Fruit fly (Drosophila melanogaster) whole organism, embryonic: Measurements from ENCODE around the gene CG15767.

Source experiments
- Adf1 ChIP-seq: fragments of 200-800 bp; sonication (Bioruptor generic); IDR thresholded peaks from 2 replicates; pipeline ENCODE4 v1.3.6; 2022; ENCODE audit warnings: missing biosample characterization, missing genetic modification characterization
- Bgb ChIP-seq: fragments of 200-800 bp; sonication (Bioruptor generic); IDR thresholded peaks from 2 replicates; pipeline ENCODE4 v1.3.6; 2022; ENCODE audit warnings: missing biosample characterization, missing genetic modification characterization; ENCODE audit not compliant: partially characterized antibody
- CG10565 ChIP-seq: fragments of 200-800 bp; sonication (Bioruptor generic); optimal IDR thresholded peaks from 3 replicates; lab custom pipeline; 2016; ENCODE audit warnings: missing biosample characterization, mild to moderate bottlenecking, missing genetic modification characterization
- CG11085 ChIP-seq: fragments of 200-800 bp; sonication (Bioruptor generic); IDR thresholded peaks from 2 replicates; pipeline ENCODE4 v1.3.6; 2022; ENCODE audit warnings: missing biosample characterization, missing genetic modification characterization
- CG11504 ChIP-seq: fragments of 200-800 bp; sonication (Bioruptor generic); optimal IDR thresholded peaks from 3 replicates; lab custom pipeline; 2019; ENCODE audit warnings: missing biosample characterization, mild to moderate bottlenecking, missing genetic modification characterization, moderate library complexity
- CG11696 ChIP-seq: fragments of 200-800 bp; sonication (Bioruptor generic); IDR thresholded peaks from 2 replicates; pipeline ENCODE4 v1.3.6; 2022; ENCODE audit warnings: missing biosample characterization, missing genetic modification characterization
- CG13775 ChIP-seq: fragments of 200-800 bp; sonication (Bioruptor generic); optimal IDR thresholded peaks from 3 replicates; lab custom pipeline; 2017; ENCODE audit warnings: missing biosample characterization, mild to moderate bottlenecking, missing genetic modification characterization
- CG14014 ChIP-seq: fragments of 200-800 bp; sonication (Bioruptor generic); IDR thresholded peaks from 2 replicates; pipeline ENCODE4 v1.3.6; 2022; ENCODE audit warnings: missing biosample characterization, missing genetic modification characterization
- CG14965 ChIP-seq: fragments of 200-800 bp; sonication (Bioruptor generic); optimal IDR thresholded peaks from 2 replicates; lab custom pipeline; 2016; ENCODE audit warnings: missing biosample characterization, missing genetic modification characterization, borderline replicate concordance
- CG16779 ChIP-seq: fragments of 200-800 bp; sonication (Bioruptor generic); IDR thresholded peaks from 2 replicates; pipeline ENCODE4 v1.3.6; 2022; ENCODE audit warnings: missing biosample characterization, missing genetic modification characterization
- CG16815 ChIP-seq: fragments of 200-800 bp; sonication (Bioruptor generic); optimal IDR thresholded peaks from 3 replicates; lab custom pipeline; 2017; ENCODE audit warnings: missing biosample characterization, mild to moderate bottlenecking, missing genetic modification characterization
- CG17186 ChIP-seq: fragments of 200-800 bp; sonication (Bioruptor generic); optimal IDR thresholded peaks from 3 replicates; lab custom pipeline; 2017; ENCODE audit warnings: missing biosample characterization, missing genetic modification reagents, missing genetic modification characterization
- CG17361 ChIP-seq: fragments of 200-800 bp; sonication (Bioruptor generic); IDR thresholded peaks from 3 replicates; pipeline ENCODE4 v1.3.6; 2022; ENCODE audit warnings: missing biosample characterization, missing genetic modification characterization
- CG17802 ChIP-seq: fragments of 200-800 bp; sonication (Bioruptor generic); optimal IDR thresholded peaks from 2 replicates; lab custom pipeline; 2018; ENCODE audit warnings: missing biosample characterization, mild to moderate bottlenecking, missing genetic modification characterization, moderate library complexity
- CG18262 ChIP-seq: fragments of 200-800 bp; optimal IDR thresholded peaks from 3 replicates; lab custom pipeline; 2019; ENCODE audit warnings: missing biosample characterization, mild to moderate bottlenecking, missing genetic modification characterization, moderate library complexity
- CG30431 ChIP-seq: fragments of 200-800 bp; sonication (Bioruptor generic); optimal IDR thresholded peaks from 2 replicates; lab custom pipeline; 2017; ENCODE audit warnings: missing biosample characterization, missing genetic modification characterization
- CG31365 ChIP-seq: fragments of 200-800 bp; sonication (Bioruptor generic); optimal IDR thresholded peaks from 2 replicates; lab custom pipeline; 2018; ENCODE audit warnings: missing biosample characterization, mild to moderate bottlenecking, missing genetic modification characterization
- CG4282 ChIP-seq: fragments of 200-800 bp; sonication (Bioruptor generic); optimal IDR thresholded peaks from 2 replicates; lab custom pipeline; 2016; ENCODE audit warnings: missing biosample characterization, missing genetic modification characterization
- CG6175 ChIP-seq: fragments of 200-800 bp; sonication (Bioruptor generic); IDR thresholded peaks from 3 replicates; pipeline ENCODE4 v1.3.6; 2022; ENCODE audit warnings: missing biosample characterization, missing genetic modification characterization
- CG8478 ChIP-seq: fragments of >200 bp; optimal IDR thresholded peaks from 2 replicates; lab custom pipeline; 2018
- CG8765 ChIP-seq: fragments of 200-800 bp; sonication (Bioruptor generic); IDR thresholded peaks from 2 replicates; pipeline ENCODE4 v1.3.6; 2022; ENCODE audit warnings: missing biosample characterization, missing genetic modification characterization
- CG9727 ChIP-seq: fragments of 200-800 bp; sonication (Bioruptor generic); optimal IDR thresholded peaks from 3 replicates; lab custom pipeline; 2017; ENCODE audit warnings: missing biosample characterization, mild to moderate bottlenecking, missing genetic modification characterization
- ERR ChIP-seq: fragments of 200-800 bp; sonication (Bioruptor generic); optimal IDR thresholded peaks from 2 replicates; lab custom pipeline; 2016; ENCODE audit warnings: missing biosample characterization, missing genetic modification characterization
- Ets97D ChIP-seq: fragments of 200-800 bp; sonication (Bioruptor generic); optimal IDR thresholded peaks from 3 replicates; lab custom pipeline; 2016; ENCODE audit warnings: missing biosample characterization, missing genetic modification characterization
- HLHmδ ChIP-seq: fragments of 200-800 bp; sonication (Bioruptor generic); optimal IDR thresholded peaks from 2 replicates; lab custom pipeline; 2018; ENCODE audit warnings: missing biosample characterization, mild to moderate bottlenecking, missing genetic modification characterization, moderate library complexity
- HmgZ ChIP-seq: fragments of 200-800 bp; sonication (Bioruptor generic); optimal IDR thresholded peaks from 2 replicates; lab custom pipeline; 2018; ENCODE audit warnings: missing biosample characterization, mild to moderate bottlenecking, missing genetic modification characterization
- Mad ChIP-seq: fragments of 200-800 bp; sonication (Bioruptor generic); optimal IDR thresholded peaks from 2 replicates; lab custom pipeline; 2016; ENCODE audit warnings: missing biosample characterization, missing genetic modification characterization
- Myb ChIP-seq: fragments of 200-800 bp; sonication (Bioruptor generic); optimal IDR thresholded peaks from 2 replicates; lab custom pipeline; 2016; ENCODE audit warnings: missing biosample characterization, missing genetic modification characterization
- NC2α ChIP-seq: fragments of 200-800 bp; sonication (Bioruptor generic); optimal IDR thresholded peaks from 2 replicates; lab custom pipeline; 2016; ENCODE audit warnings: missing biosample characterization, missing genetic modification characterization
- Nf-YC ChIP-seq: fragments of 200-800 bp; optimal IDR thresholded peaks from 3 replicates; lab custom pipeline; 2019; ENCODE audit warnings: missing biosample characterization, mild to moderate bottlenecking, missing genetic modification characterization, moderate library complexity
- Poxn ChIP-seq: fragments of 200-800 bp; sonication (Bioruptor generic); IDR thresholded peaks from 2 replicates; pipeline ENCODE4 v1.3.6; 2022; ENCODE audit warnings: missing biosample characterization, missing genetic modification characterization
- Sin3A ChIP-seq: fragments of >200 bp; optimal IDR thresholded peaks from 2 replicates; lab custom pipeline; 2018
- ap ChIP-seq: fragments of 200-800 bp; sonication (Bioruptor generic); IDR thresholded peaks from 2 replicates; pipeline ENCODE4 v1.3.6; 2022; ENCODE audit warnings: missing biosample characterization, missing genetic modification characterization
- chn ChIP-seq: fragments of 200-800 bp; sonication (Bioruptor generic); optimal IDR thresholded peaks from 2 replicates; lab custom pipeline; 2016; ENCODE audit warnings: missing biosample characterization, missing genetic modification characterization
- gcm ChIP-seq: fragments of 200-800 bp; sonication (Bioruptor generic); optimal IDR thresholded peaks from 2 replicates; lab custom pipeline; 2019; ENCODE audit warnings: missing biosample characterization, mild to moderate bottlenecking, missing genetic modification characterization, moderate library complexity
- hkb ChIP-seq, 2 experiments: fragments of 200-800 bp in 1 of 2; fragments of >200 bp in 1 of 2; sonication (Bioruptor generic) in 1 of 2; IDR thresholded peaks in 1 of 2; optimal IDR thresholded peaks in 1 of 2; 2 replicates each; pipeline versions ENCODE4 v1.3.6 to Lab custom; 2017 to 2022; ENCODE audit warnings: missing biosample characterization in 1 of 2, missing genetic modification characterization in 1 of 2
- jumu ChIP-seq: fragments of 200-800 bp; sonication (Bioruptor generic); optimal IDR thresholded peaks from 3 replicates; lab custom pipeline; 2016; ENCODE audit warnings: missing biosample characterization, missing genetic modification characterization
- lola ChIP-seq, 3 experiments: fragments of >200 bp in 2 of 3; fragments of 200-800 bp in 1 of 3; sonication (Bioruptor generic) in 1 of 3; optimal IDR thresholded peaks; 2 replicates each; lab custom pipeline; 2017 to 2019; ENCODE audit warnings: missing biosample characterization in 3 of 3, missing genetic modification characterization in 3 of 3, mild to moderate bottlenecking in 1 of 3, moderate library complexity in 1 of 3
- org-1 ChIP-seq: fragments of 200-800 bp; sonication (Bioruptor generic); optimal IDR thresholded peaks from 2 replicates; lab custom pipeline; 2017; ENCODE audit warnings: missing biosample characterization, missing genetic modification characterization
- peb ChIP-seq: fragments of 200-800 bp; sonication (Bioruptor generic); IDR thresholded peaks from 2 replicates; pipeline ENCODE4 v1.3.6; 2022; ENCODE audit warnings: missing biosample characterization, missing genetic modification characterization
- pita ChIP-seq: fragments of 200-800 bp; sonication (Bioruptor generic); optimal IDR thresholded peaks from 2 replicates; lab custom pipeline; 2017; ENCODE audit warnings: missing biosample characterization, mild to moderate bottlenecking, missing genetic modification characterization
- sc ChIP-seq, 3 experiments: fragments of >200 bp in 2 of 3; fragments of 200-800 bp in 1 of 3; sonication (Bioruptor generic) in 1 of 3; optimal IDR thresholded peaks; 2 replicates in 2 of 3; 3 replicates in 1 of 3; lab custom pipeline; 2017; ENCODE audit warnings: mild to moderate bottlenecking in 1 of 3, missing biosample characterization in 1 of 3, missing genetic modification characterization in 1 of 3, missing genetic modification reagents in 1 of 3
- sd ChIP-seq: fragments of 200-800 bp; sonication (Bioruptor generic); optimal IDR thresholded peaks from 3 replicates; lab custom pipeline; 2018; ENCODE audit warnings: missing biosample characterization, mild to moderate bottlenecking, missing genetic modification characterization, moderate library complexity
- slp2 ChIP-seq: fragments of 200-800 bp; sonication (Bioruptor generic); optimal IDR thresholded peaks from 2 replicates; lab custom pipeline; 2016; ENCODE audit warnings: missing biosample characterization, missing genetic modification characterization
- sna ChIP-seq: fragments of 200-800 bp; sonication (Bioruptor generic); IDR thresholded peaks from 2 replicates; pipeline ENCODE4 v1.3.6; 2022; ENCODE audit warnings: missing biosample characterization, missing genetic modification characterization; ENCODE audit not compliant: partially characterized antibody
- usp ChIP-seq: fragments of >200 bp; optimal IDR thresholded peaks from 2 replicates; lab custom pipeline; 2017; ENCODE audit warnings: missing biosample characterization, missing genetic modification characterization
- zf30C ChIP-seq: fragments of 200-800 bp; sonication (Bioruptor generic); optimal IDR thresholded peaks from 3 replicates; lab custom pipeline; 2018; ENCODE audit warnings: missing biosample characterization, mild to moderate bottlenecking, missing genetic modification characterization

The CG15767 gene

DNA sequence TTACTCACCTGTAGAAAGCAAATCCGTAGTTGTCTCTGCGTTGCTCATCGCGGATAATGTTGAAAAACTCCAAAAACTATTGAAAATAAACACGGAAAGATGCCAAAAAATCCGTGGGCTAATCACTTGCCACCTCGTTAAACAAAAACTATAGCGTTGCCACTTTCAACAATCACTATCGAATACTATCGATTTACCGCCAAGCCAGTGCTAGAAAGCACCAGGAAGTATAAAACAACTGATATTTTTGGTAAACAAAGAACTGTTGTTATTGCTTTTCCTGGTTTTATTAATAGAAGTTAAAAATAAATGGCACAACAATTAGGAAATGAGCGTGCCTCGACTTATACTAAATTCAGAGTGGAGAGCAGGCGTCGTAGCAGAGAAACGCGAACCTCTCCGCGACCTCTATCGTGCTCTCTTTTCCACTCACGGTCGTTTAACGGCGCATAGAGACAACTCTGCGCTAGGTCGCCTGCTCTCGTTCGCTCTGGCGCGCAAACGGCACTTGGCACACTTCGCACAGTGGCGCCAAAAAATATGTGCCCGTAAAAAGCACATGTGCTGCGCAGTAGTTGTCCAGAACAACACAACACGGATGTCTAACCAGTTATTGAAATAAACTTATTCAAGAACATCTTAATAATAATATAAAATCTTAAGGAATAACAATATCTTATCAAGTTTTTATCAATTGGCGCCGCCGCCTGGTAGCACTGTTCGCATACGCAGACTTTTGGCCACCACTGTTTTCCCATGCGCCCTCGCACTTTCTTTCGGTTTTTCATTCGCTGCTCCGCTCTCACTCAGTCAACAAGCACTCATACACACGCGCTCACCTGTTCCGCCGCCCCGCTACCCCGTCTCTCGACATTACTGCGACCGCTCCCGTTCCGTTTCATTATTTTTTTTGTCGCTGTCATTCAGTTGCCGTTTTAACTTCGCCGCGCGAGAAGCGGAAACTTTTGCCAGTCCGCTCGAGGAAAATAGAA, 34.2 kb upstream of the CG15767 start, which contains the start of the genes lin-52 and CG15771 (continued):
- peak; percentile 41 for TF ChIP-seq HLHmδ (GFP tag; lab: Kevin White, UChicago)
- TF ChIP-seq CG4282, result peak; percentile 1
- peak; percentile 93 for TF ChIP-seq CG17361 (GFP tag; lab: Robert Waterston, UW)
- peak; percentile 89 for TF ChIP-seq CG6175 (GFP tag; lab: Robert Waterston, UW)
- TF ChIP-seq sna, result 0 out of 2 replicates have a peak, but pooled peaks have one; percentile 15
- TF ChIP-seq Nf-YC, result peak; percentile 92
- TF ChIP-seq CG9727 (GFP tag; lab: Kevin White, UChicago), result peak; percentile 97
- peak; percentile 94 for TF ChIP-seq peb (GFP tag; lab: Robert Waterston, UW)
- TF ChIP-seq CG11696, result peak; percentile 75; the same call in 1 of the 2 replicates
- TF ChIP-seq CG14965, result no peak
- TF ChIP-seq CG11085 (GFP tag; lab: Robert Waterston, UW), result peak; percentile 88
- TF ChIP-seq usp (GFP tag; lab: Kevin White, UChicago), result no peak
- TF ChIP-seq Ets97D (GFP tag; lab: Kevin White, UChicago), result peak; percentile 65
- peak; percentile 62 for TF ChIP-seq CG17186 (GFP tag; lab: Kevin White, UChicago)
- peak; percentile 21; the same call in 1 of the 2 replicates for TF ChIP-seq Bgb (GFP tag; lab: Robert Waterston, UW)
- TF ChIP-seq Myb (GFP tag; lab: Kevin White, UChicago), result peak; percentile 64
- peak; percentile 59 for TF ChIP-seq ERR (GFP tag; lab: Kevin White, UChicago)
- peak; percentile 89 for TF ChIP-seq CG16779
- peak; percentile 35 for TF ChIP-seq CG10565 (GFP tag; lab: Kevin White, UChicago)
- TF ChIP-seq sd (tag; lab: Kevin White, UChicago), result peak; percentile 74
- no peak for TF ChIP-seq pita (GFP tag; lab: Kevin White, UChicago)
- peak; percentile 90 for TF ChIP-seq CG30431 (GFP tag; lab: Kevin White, UChicago)
- peak; percentile 95 for TF ChIP-seq gcm (GFP tag; lab: Kevin White, UChicago)
- TF ChIP-seq CG17802 (tag; lab: Kevin White, UChicago), result peak; percentile 44
- TF ChIP-seq ap (GFP tag; lab: Robert Waterston, UW), result peak; percentile 90
- TF ChIP-seq chn (GFP tag; lab: Kevin White, UChicago), result peak; percentile 88
- no peak for TF ChIP-seq sc (optimal IDR thresholded peaks at IDR 0.05; lab: Kevin White, UChicago)
- peak; percentile 87 for TF ChIP-seq sc (GFP tag; optimal IDR thresholded peaks at IDR 0.05; lab: Kevin White, UChicago)
- TF ChIP-seq Sin3A, result peak; percentile 83
- peak; percentile 85 for TF ChIP-seq Poxn (GFP tag; lab: Robert Waterston, UW)
- no peak for TF ChIP-seq zf30C (GFP tag; lab: Kevin White, UChicago)
- no peak for TF ChIP-seq NC2α (GFP tag; lab: Kevin White, UChicago)
- TF ChIP-seq org-1, result peak; percentile 94
- TF ChIP-seq CG14014 (GFP tag; lab: Robert Waterston, UW), result peak; percentile 96
- peak; percentile 96 for TF ChIP-seq CG13775 (GFP tag; lab: Kevin White, UChicago)
- peak; percentile 6 for TF ChIP-seq CG8478
- peak; percentile 94 for TF ChIP-seq CG16815
- peak; percentile 69 for TF ChIP-seq jumu (GFP tag; lab: Kevin White, UChicago)
- peak; percentile 94 for TF ChIP-seq HmgZ (tag; lab: Kevin White, UChicago)
- TF ChIP-seq CG31365 (tag; lab: Kevin White, UChicago), result peak; percentile 73
- peak in 1 of 3 experiments; percentile 92 for TF ChIP-seq lola (GFP tag; optimal IDR thresholded peaks at IDR 0.05; lab: Kevin White, UChicago)
- peak; percentile 67 for TF ChIP-seq slp2 (GFP tag; lab: Kevin White, UChicago)
- peak; percentile 82 for TF ChIP-seq Mad
- TF ChIP-seq hkb (optimal IDR thresholded peaks at IDR 0.05; lab: Kevin White, UChicago), result no peak
- TF ChIP-seq hkb (GFP tag; IDR thresholded peaks at IDR 0.05; lab: Robert Waterston, UW), result peak; percentile 94
- TF ChIP-seq Adf1 (GFP tag; lab: Robert Waterston, UW), result peak; percentile 86
- TF ChIP-seq CG11504, result peak; percentile 94
- TF ChIP-seq CG18262 (tag; lab: Kevin White, UChicago), result peak; percentile 94
- TF ChIP-seq CG8765, result peak; percentile 82
